Worm (Caenorhabditis elegans) whole organism, L1 larva: ENCODE results near the gene F55G1.15.

Experiments used
- aly-2 ChIP-seq: fragments of 150-350 bp; optimal IDR thresholded peaks from 2 replicates; lab custom pipeline; 2014; ENCODE audit warnings: missing biosample characterization, missing genetic modification characterization
- ceh-82 ChIP-seq, 3 experiments: fragments of 150-350 bp in 1 of 3; sonication (generic microtip) in 2 of 3; optimal IDR thresholded peaks; 2 replicates each; lab custom pipeline; 2014 to 2017; ENCODE audit warnings: missing biosample characterization in 3 of 3, missing genetic modification characterization in 3 of 3
- dpl-1 ChIP-seq, 3 experiments: fragments of 150-350 bp in 2 of 3; sonication (generic microtip) in 1 of 3; optimal IDR thresholded peaks; 2 replicates each; lab custom pipeline; 2014 to 2017; ENCODE audit warnings: missing biosample characterization in 3 of 3, missing genetic modification characterization in 3 of 3, missing genetic modification reagents in 3 of 3
- egl-27 ChIP-seq, 2 experiments: fragments of 150-350 bp in 1 of 2; sonication (generic microtip); optimal IDR thresholded peaks; 3 replicates each; lab custom pipeline; 2017 to 2018; ENCODE audit warnings: missing biosample characterization in 2 of 2, missing genetic modification characterization in 2 of 2, missing genetic modification reagents in 2 of 2
- fkh-10 ChIP-seq: sonication (generic microtip); optimal IDR thresholded peaks from 2 replicates; lab custom pipeline; 2017; ENCODE audit warnings: missing biosample characterization, missing genetic modification reagents, missing genetic modification characterization
- lin-13 ChIP-seq: fragments of 150-350 bp; optimal IDR thresholded peaks from 2 replicates; lab custom pipeline; 2014; ENCODE audit warnings: missing biosample characterization, missing genetic modification reagents, missing genetic modification characterization
- lsy-2 ChIP-seq, 2 experiments: fragments of 150-350 bp; optimal IDR thresholded peaks; 2 replicates each; lab custom pipeline; 2014; ENCODE audit warnings: missing biosample characterization in 2 of 2, missing genetic modification characterization in 2 of 2
- nhr-11 ChIP-seq: fragments of 150-350 bp; optimal IDR thresholded peaks from 2 replicates; lab custom pipeline; 2014; ENCODE audit warnings: missing biosample characterization, missing genetic modification characterization
- nhr-76 ChIP-seq: sonication (generic microtip); optimal IDR thresholded peaks from 2 replicates; lab custom pipeline; 2017; ENCODE audit warnings: missing biosample characterization, missing genetic modification characterization
- snpc-4 ChIP-seq: fragments of 150-350 bp; optimal IDR thresholded peaks from 2 replicates; lab custom pipeline; 2014; ENCODE audit warnings: missing biosample characterization, missing genetic modification characterization
- tbx-2 ChIP-seq: sonication (generic microtip); optimal IDR thresholded peaks from 2 replicates; lab custom pipeline; 2016; ENCODE audit warnings: missing genetic modification characterization, missing compliant biosample characterization
- zag-1 ChIP-seq: fragments of 150-350 bp; optimal IDR thresholded peaks from 2 replicates; lab custom pipeline; 2014; ENCODE audit warnings: missing biosample characterization, missing genetic modification characterization
- ztf-11 ChIP-seq, 2 experiments: sonication (generic microtip); optimal IDR thresholded peaks; 2 replicates each; lab custom pipeline; 2016 to 2017; ENCODE audit warnings: missing genetic modification characterization in 2 of 2, missing biosample characterization in 1 of 2, missing compliant biosample characterization in 1 of 2

- TF ChIP-seq dpl-1 (GFP tag; optimal IDR thresholded peaks at IDR 0.05; lab: Kevin White, UChicago) (no peak), snpc-4 (no peak), nhr-76 (tag; lab: Kevin White, UChicago) (no peak), ztf-11 (tag; optimal IDR thresholded peaks at IDR 0.05; lab: Kevin White, UChicago) (peak in 1 of 2 experiments; percentile 93), nhr-11 (tag; lab: Kevin White, UChicago) (no peak), fkh-10 (GFP tag; lab: Kevin White, UChicago) (no peak), zag-1 (tag; lab: Kevin White, UChicago) (no peak), ceh-82 (tag; optimal IDR thresholded peaks at IDR 0.05; lab: Kevin White, UChicago) (no peak), aly-2 (tag; lab: Kevin White, UChicago) (no peak), lsy-2 (tag; optimal IDR thresholded peaks at IDR 0.05; lab: Kevin White, UChicago) (no peak), tbx-2 (tag; lab: Kevin White, UChicago) (peak; percentile 47), lin-13 (GFP tag; lab: Kevin White, UChicago) (no peak), egl-27 (tag; optimal IDR thresholded peaks at IDR 0.05; lab: Kevin White, UChicago) (no peak)
Observed at ce11 chrIV:7487554-7488456, 13.4 kb downstream of the F55G1.15 start, which contains the start of the genes his-60 and his-59.
